Worm (Caenorhabditis elegans) whole organism, L2 larva: ENCODE results near the gene dhgd-1.

Experiments used
- ceh-82 ChIP-seq: fragments of 150-350 bp; optimal IDR thresholded peaks from 2 replicates; lab custom pipeline; 2014; ENCODE audit warnings: missing biosample characterization, missing genetic modification characterization
- nhr-12 ChIP-seq: fragments of 150-350 bp; optimal IDR thresholded peaks from 2 replicates; lab custom pipeline; 2014; ENCODE audit warnings: missing biosample characterization, missing genetic modification characterization
- skn-1 ChIP-seq: sonication (generic microtip); optimal IDR thresholded peaks from 2 replicates; lab custom pipeline; 2017; ENCODE audit warnings: missing biosample characterization, missing genetic modification characterization

- TF ChIP-seq ceh-82 (tag; lab: Kevin White, UChicago) (no peak), skn-1 (tag; lab: Kevin White, UChicago) (no peak), nhr-12 (tag; lab: Kevin White, UChicago) (no peak)
Measured at ce11 chrII:11577861-11578260, 26.0 kb upstream of the dhgd-1 start.
